Fruit fly (Drosophila melanogaster): ENCODE data around the gene CG4287.
A peak's percentile ranks its signal among the peaks of the same experiment; 100 is the strongest.

Gene CG4287

DNA sequence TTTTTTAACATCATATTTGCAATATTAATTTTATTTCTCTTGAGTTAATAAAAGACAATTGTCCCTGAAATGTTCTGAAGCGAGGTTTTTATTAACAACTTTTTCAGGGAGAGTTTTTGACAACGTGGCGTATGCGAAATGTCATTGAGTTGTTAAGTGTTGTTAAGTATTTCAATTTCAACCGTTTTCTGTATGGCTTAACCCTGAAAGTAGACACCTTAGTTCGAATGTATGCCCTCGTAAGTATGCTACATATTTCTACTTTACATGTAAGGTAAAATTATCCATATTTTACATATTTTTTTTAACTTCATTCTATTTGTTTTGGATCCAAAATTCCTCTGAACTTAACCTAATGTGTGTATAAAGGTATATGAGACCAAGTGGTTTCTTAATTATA is 40.3 kb upstream of the CG4287 start (continued):
- peak in 1 of 2 experiments; percentile 33 for TF ChIP-seq Pdp1 (GFP tag; optimal IDR thresholded peaks at IDR 0.05)
- no peak for TF ChIP-seq rib (GFP tag; IDR thresholded peaks at IDR 0.05)
- no peak for TF ChIP-seq Fer1 (GFP tag; optimal IDR thresholded peaks at IDR 0.05)
- peak; percentile 60 for TF ChIP-seq zen (tag; optimal IDR thresholded peaks at IDR 0.05)
- peak; percentile 27 for TF ChIP-seq Xbp1 (GFP tag; optimal IDR thresholded peaks at IDR 0.05)
- TF ChIP-seq MESR4 (GFP tag; optimal IDR thresholded peaks at IDR 0.05) = no peak
- TF ChIP-seq knrl (GFP tag; IDR thresholded peaks at IDR 0.05; ENCODE audit: partially characterized antibody) = peak; percentile 48; the same call in 1 of the 3 replicates
- TF ChIP-seq tll (GFP tag; optimal IDR thresholded peaks at IDR 0.05) = no peak
- peak; percentile 67 for TF ChIP-seq Xrp1 (GFP tag; IDR thresholded peaks at IDR 0.05)
- peak; percentile 10 for TF ChIP-seq nmo (GFP tag; optimal IDR thresholded peaks at IDR 0.05)
- TF ChIP-seq CG12219 (GFP tag; optimal IDR thresholded peaks at IDR 0.05) = no peak
- no peak for TF ChIP-seq p53 (GFP tag; optimal IDR thresholded peaks at IDR 0.05)
- TF ChIP-seq CG9437 (GFP tag; optimal IDR thresholded peaks at IDR 0.05) = no peak
- TF ChIP-seq chif (GFP tag; optimal IDR thresholded peaks at IDR 0.05) = peak in 1 of 2 experiments; percentile 47
- TF ChIP-seq CG16813 (GFP tag; IDR thresholded peaks at IDR 0.05; ENCODE audit: partially characterized antibody) = peak; percentile 68
- TF ChIP-seq grau (tag; optimal IDR thresholded peaks at IDR 0.05) = peak; percentile 3
- TF ChIP-seq HLH4C (GFP tag; IDR thresholded peaks at IDR 0.05; ENCODE audit: partially characterized antibody) = peak; percentile 42; the same call in 2 of the 3 replicates
- TF ChIP-seq ato (GFP tag; IDR thresholded peaks at IDR 0.05; ENCODE audit: partially characterized antibody) = peak; percentile 70
- peak; percentile 13 for TF ChIP-seq CG12391 (tag; optimal IDR thresholded peaks at IDR 0.05)
- peak; percentile 65 for TF ChIP-seq hbn (GFP tag; IDR thresholded peaks at IDR 0.05; ENCODE audit: partially characterized antibody)
- no peak for TF ChIP-seq tup (GFP tag; optimal IDR thresholded peaks at IDR 0.05)
- peak; percentile 65 for TF ChIP-seq CG12744 (GFP tag; optimal IDR thresholded peaks at IDR 0.05)
- TF ChIP-seq CG18011 (GFP tag; optimal IDR thresholded peaks at IDR 0.05) = no peak
- peak; percentile 73 for TF ChIP-seq Lhr (GFP tag; optimal IDR thresholded peaks at IDR 0.05)
- peak; percentile 81 for TF ChIP-seq CG34224 (GFP tag; IDR thresholded peaks at IDR 0.05; ENCODE audit: partially characterized antibody)
- peak; percentile 8 for TF ChIP-seq CG2120 (GFP tag; optimal IDR thresholded peaks at IDR 0.05)
- TF ChIP-seq CG10321 (GFP tag; IDR thresholded peaks at IDR 0.05) = no peak
- peak; percentile 92 for TF ChIP-seq CG10267 (tag; optimal IDR thresholded peaks at IDR 0.05)
- TF ChIP-seq dimm (GFP tag; IDR thresholded peaks at IDR 0.05) = no peak
- peak; percentile 1 for TF ChIP-seq lilli (GFP tag; optimal IDR thresholded peaks at IDR 0.05)
- TF ChIP-seq dpn (GFP tag; optimal IDR thresholded peaks at IDR 0.05) = peak; percentile 13 to 14
- TF ChIP-seq CG11247 (GFP tag; IDR thresholded peaks at IDR 0.05) = no peak
- TF ChIP-seq Gug (GFP tag; IDR thresholded peaks at IDR 0.05) = no peak
- TF ChIP-seq bigmax (GFP tag; optimal IDR thresholded peaks at IDR 0.05) = peak; percentile 26
- peak; percentile 49; the same call in 1 of the 2 replicates for TF ChIP-seq unc-4 (GFP tag; IDR thresholded peaks at IDR 0.05; ENCODE audit: partially characterized antibody)
- peak; percentile 61 for TF ChIP-seq amos (GFP tag; IDR thresholded peaks at IDR 0.05; ENCODE audit: partially characterized antibody)
- peak; percentile 92 for TF ChIP-seq CG7372 (GFP tag; IDR thresholded peaks at IDR 0.05)
- TF ChIP-seq CG14710 (tag; optimal IDR thresholded peaks at IDR 0.05) = peak; percentile 45
- TF ChIP-seq BEAF-32 (GFP tag; optimal IDR thresholded peaks at IDR 0.05) = no peak
- TF ChIP-seq CG15601 (tag; optimal IDR thresholded peaks at IDR 0.05) = peak; percentile 72
- no peak for TF ChIP-seq br (optimal IDR thresholded peaks at IDR 0.05)
- TF ChIP-seq YL-1 (GFP tag; optimal IDR thresholded peaks at IDR 0.05) = peak; percentile 34
- TF ChIP-seq CG17361 (GFP tag; IDR thresholded peaks at IDR 0.05) = 0 out of 3 replicates have a peak, but pooled peaks have one; percentile 20
- no peak for TF ChIP-seq Bteb2 (GFP tag; optimal IDR thresholded peaks at IDR 0.05)
- no peak for TF ChIP-seq E2f2 (GFP tag; IDR thresholded peaks at IDR 0.05)
- TF ChIP-seq Myb (GFP tag; optimal IDR thresholded peaks at IDR 0.05) = peak; percentile 62
- TF ChIP-seq CG13287 (GFP tag; IDR thresholded peaks at IDR 0.05; ENCODE audit: partially characterized antibody) = peak; percentile 93
- TF ChIP-seq CTCF (GFP tag; optimal IDR thresholded peaks at IDR 0.05) = peak; percentile 77
- no peak for TF ChIP-seq pzg (GFP tag; optimal IDR thresholded peaks at IDR 0.05)
- TF ChIP-seq CG2712 (tag; optimal IDR thresholded peaks at IDR 0.05) = peak; percentile 44
